Worm (Caenorhabditis elegans) whole organism, L4 larva: ENCODE results near the gene htp-2.

ENCODE experiments used
- madf-5 ChIP-seq, 2 experiments: fragments of 200-800 bp; sonication (Bioruptor generic); IDR thresholded peaks; 2 replicates each; pipeline ENCODE4 v1.3.6; 2022; ENCODE audit warnings: missing compliant biosample characterization in 2 of 2, missing genetic modification characterization in 2 of 2
- nhr-25 ChIP-seq: sonication (generic microtip); optimal IDR thresholded peaks from 2 replicates; lab custom pipeline; 2017; ENCODE audit warnings: missing genetic modification characterization, mild to moderate bottlenecking, missing compliant biosample characterization, antibody characterized with exemption, moderate library complexity, borderline replicate concordance; ENCODE audit not compliant: insufficient read depth

ce11 chrIV:6426089-6426715 lies 6.9 kb downstream of the htp-2 start, which contains the start of gene acp-6:
- TF ChIP-seq madf-5 (GFP tag; IDR thresholded peaks at IDR 0.05; lab: Robert Waterston, UW) (no peak), nhr-25 (tag; lab: Kevin White, UChicago) (no peak)
